Fruit fly (Drosophila melanogaster): ENCODE measurements around the gene Chmp1.

Chmp1 gene

dm6 chr3L:18638487-18638886 is 45.4 kb downstream of the Chmp1 start:
- no peak for TF ChIP-seq noc (tag; optimal IDR thresholded peaks at IDR 0.05)

- TF ChIP-seq noc (tag; optimal IDR thresholded peaks at IDR 0.05), result no peak
These were observed 45.8 kb downstream of the Chmp1 start for dm6 chr3L:18638043-18638442.

- TF ChIP-seq noc (tag; optimal IDR thresholded peaks at IDR 0.05), result no peak
These were observed 46.5 kb downstream of the Chmp1 start for dm6 chr3L:18637348-18637747.

- no peak for TF ChIP-seq noc (tag; optimal IDR thresholded peaks at IDR 0.05)
These were observed 47.1 kb downstream of the Chmp1 start for dm6 chr3L:18636782-18637181.

- peak; percentile 73 for TF ChIP-seq noc (tag; optimal IDR thresholded peaks at IDR 0.05)
These were observed 48.9 kb downstream of the Chmp1 start for dm6 chr3L:18634792-18635471.

dm6 chr3L:18633084-18633483 is 50.8 kb downstream of the Chmp1 start:
- TF ChIP-seq noc (tag; optimal IDR thresholded peaks at IDR 0.05), result peak; percentile 22

Measured in whole organism, larva.